Worm (Caenorhabditis elegans) whole organism, L1 larva: Measurements from ENCODE around the gene rbg-1.

ENCODE experiments used
- aly-2 ChIP-seq: fragments of 150-350 bp; optimal IDR thresholded peaks from 2 replicates; lab custom pipeline; 2014; ENCODE audit warnings: missing biosample characterization, missing genetic modification characterization
- ama-1 ChIP-seq: fragments of 150-350 bp; optimal IDR thresholded peaks from 2 replicates; lab custom pipeline; 2014
- efl-1 ChIP-seq, 4 experiments: fragments of 150-350 bp; optimal IDR thresholded peaks in 3 of 4; peaks in 1 of 4; 1 replicate in 1 of 4; 2 replicates in 3 of 4; lab custom pipeline; 2014; ENCODE audit warnings: missing biosample characterization in 2 of 4, missing genetic modification characterization in 2 of 4, missing genetic modification reagents in 2 of 4
- mep-1 ChIP-seq: fragments of 150-350 bp; optimal IDR thresholded peaks from 2 replicates; lab custom pipeline; 2014; ENCODE audit warnings: missing biosample characterization, missing genetic modification characterization
- nhr-237 ChIP-seq: fragments of 150-350 bp; optimal IDR thresholded peaks from 2 replicates; lab custom pipeline; 2014; ENCODE audit warnings: missing biosample characterization, missing genetic modification characterization
- nhr-71 ChIP-seq: sonication (generic microtip); optimal IDR thresholded peaks from 2 replicates; lab custom pipeline; 2016; ENCODE audit warnings: mild to moderate bottlenecking, missing genetic modification characterization, moderate library complexity, missing compliant biosample characterization
- pag-3 ChIP-seq: sonication (generic microtip); optimal IDR thresholded peaks from 2 replicates; lab custom pipeline; 2017; ENCODE audit warnings: missing genetic modification characterization, mild to moderate bottlenecking, missing compliant biosample characterization, antibody characterized with exemption, borderline replicate concordance; ENCODE audit not compliant: insufficient read depth
- pqm-1 ChIP-seq: sonication (generic microtip); optimal IDR thresholded peaks from 3 replicates; lab custom pipeline; 2017; ENCODE audit warnings: missing biosample characterization, missing genetic modification characterization
- snpc-4 ChIP-seq: fragments of 150-350 bp; optimal IDR thresholded peaks from 2 replicates; lab custom pipeline; 2014; ENCODE audit warnings: missing biosample characterization, missing genetic modification characterization
- sup-37 ChIP-seq: fragments of 200-800 bp; sonication (Bioruptor generic); optimal IDR thresholded peaks from 2 replicates; lab custom pipeline; 2018; ENCODE audit warnings: mild to moderate bottlenecking, missing genetic modification characterization, missing compliant biosample characterization
- tlp-1 ChIP-seq: fragments of 150-350 bp; optimal IDR thresholded peaks from 2 replicates; lab custom pipeline; 2014; ENCODE audit warnings: missing biosample characterization, missing genetic modification characterization
- unc-86 ChIP-seq: sonication (generic microtip); optimal IDR thresholded peaks from 2 replicates; lab custom pipeline; 2016; ENCODE audit warnings: missing genetic modification characterization, missing compliant biosample characterization
- ztf-4 ChIP-seq: fragments of 150-350 bp; optimal IDR thresholded peaks from 2 replicates; lab custom pipeline; 2014; ENCODE audit warnings: missing biosample characterization, missing genetic modification characterization

ce11 chrX:14958401-14958800 lies 24.9 kb upstream of the rbg-1 start:
- TF ChIP-seq ama-1 (lab: Kevin White, UChicago): no peak
- TF ChIP-seq pag-3 (tag; lab: Kevin White, UChicago): no peak
- no peak for TF ChIP-seq snpc-4 (tag; lab: Kevin White, UChicago)
- TF ChIP-seq ztf-4 (tag; lab: Kevin White, UChicago): no peak
- TF ChIP-seq nhr-237 (tag; lab: Kevin White, UChicago): no peak
- no peak for TF ChIP-seq sup-37 (GFP tag; lab: Kevin White, UChicago)
- no peak for TF ChIP-seq unc-86
- TF ChIP-seq pqm-1 (tag; lab: Kevin White, UChicago): no peak
- TF ChIP-seq mep-1: no peak
- no peak for TF ChIP-seq efl-1 (optimal IDR thresholded peaks at IDR 0.05; lab: Kevin White, UChicago)
- TF ChIP-seq efl-1 (GFP tag; optimal IDR thresholded peaks at IDR 0.05 in 1 of 2; lab: Kevin White, UChicago): no peak
- TF ChIP-seq nhr-71: no peak
- TF ChIP-seq aly-2 (tag; lab: Kevin White, UChicago): no peak
- no peak for TF ChIP-seq tlp-1 (tag; lab: Kevin White, UChicago)
